Worm (Caenorhabditis elegans): ENCODE results near the gene F26F12.5.

- TF ChIP-seq pha-4 (tag; optimal IDR thresholded peaks at IDR 0.05) = no peak
- no peak for TF ChIP-seq tbx-2 (tag; optimal IDR thresholded peaks at IDR 0.05)
- no peak for TF ChIP-seq nhr-11 (tag; optimal IDR thresholded peaks at IDR 0.05)
- TF ChIP-seq pax-1 (tag; optimal IDR thresholded peaks at IDR 0.05) = no peak
- no peak for TF ChIP-seq ttx-3 (tag; optimal IDR thresholded peaks at IDR 0.05)
- no peak for TF ChIP-seq C08G9.2 (tag; optimal IDR thresholded peaks at IDR 0.05)
- no peak for TF ChIP-seq syd-9 (tag; optimal IDR thresholded peaks at IDR 0.05)
- TF ChIP-seq elt-2 (tag; optimal IDR thresholded peaks at IDR 0.05) = no peak
These were observed 42.0 kb downstream of the F26F12.5 start for ce11 chrV:5822968-5823367.

Measured in whole organism, late embryonic.